Worm (Caenorhabditis elegans): ENCODE data around the gene CC8.2.

Gene CC8.2

DNA sequence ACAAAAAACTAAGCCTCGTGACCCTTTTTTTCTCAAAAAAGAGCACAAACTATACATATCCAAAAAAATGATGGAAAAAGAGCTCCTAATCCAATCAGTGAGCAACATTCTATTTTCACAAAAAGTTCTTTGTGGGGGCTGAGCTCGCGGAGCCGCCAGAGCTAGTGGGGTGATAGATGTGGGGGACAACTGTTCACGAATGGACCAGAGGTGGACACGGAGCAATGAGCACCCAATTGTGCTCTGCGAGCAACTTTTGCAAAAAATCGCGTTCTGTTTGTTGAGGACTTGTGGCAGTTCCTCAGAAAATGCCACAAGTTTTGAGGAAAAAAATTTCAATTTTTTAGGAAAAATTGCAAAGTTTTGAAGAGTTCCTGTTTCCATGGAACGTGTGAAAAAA is 6.3 kb upstream of the CC8.2 start:
- TF ChIP-seq mdl-1 (tag; optimal IDR thresholded peaks at IDR 0.05) = no peak
- TF ChIP-seq lin-38 (GFP tag; IDR thresholded peaks at IDR 0.05) = no peak
- TF ChIP-seq ceh-28 (tag; optimal IDR thresholded peaks at IDR 0.05) = no peak
- no peak for TF ChIP-seq pqm-1 (tag; optimal IDR thresholded peaks at IDR 0.05)
- no peak for TF ChIP-seq egl-43 (GFP tag; IDR thresholded peaks at IDR 0.05)
- TF ChIP-seq madf-5 (GFP tag; IDR thresholded peaks at IDR 0.05) = no peak
- TF ChIP-seq lin-39 (tag; optimal IDR thresholded peaks at IDR 0.05) = no peak
- no peak for TF ChIP-seq ceh-44 (GFP tag; IDR thresholded peaks at IDR 0.05)
- no peak for TF ChIP-seq F37D6.2 (tag; optimal IDR thresholded peaks at IDR 0.05)
- TF ChIP-seq Y48G9A.11 (GFP tag; IDR thresholded peaks at IDR 0.05) = no peak
- no peak for TF ChIP-seq fos-1 (tag; optimal IDR thresholded peaks at IDR 0.05)

DNA sequence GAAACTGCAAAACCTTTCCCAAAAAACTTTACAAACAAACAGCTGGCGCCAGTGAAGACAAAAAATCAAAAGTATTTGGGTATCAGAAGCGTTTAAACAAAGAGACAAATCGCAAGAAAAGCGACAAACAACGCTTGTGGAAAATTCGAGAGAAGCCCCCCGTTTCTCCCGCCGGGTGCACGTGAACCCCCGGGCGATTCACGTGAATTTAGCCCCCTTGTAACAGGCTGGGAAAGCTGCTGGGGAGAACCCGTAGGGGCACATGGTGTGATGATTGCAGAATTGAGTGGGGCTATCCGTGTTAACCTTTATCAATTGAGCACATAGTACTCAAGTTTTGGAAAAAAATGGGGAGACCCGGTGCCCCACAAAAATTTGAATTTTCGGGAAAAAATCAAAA is 5.7 kb upstream of the CC8.2 start:
- peak; percentile 98 for TF ChIP-seq mxl-2 (GFP tag; conservative IDR thresholded peaks at IDR 0.05)
- no peak for TF ChIP-seq F49E8.2 (tag; optimal IDR thresholded peaks at IDR 0.05; ENCODE audit: borderline replicate concordance)
- TF ChIP-seq pqm-1 (tag; optimal IDR thresholded peaks at IDR 0.05) = no peak
- TF ChIP-seq spr-1 (tag; optimal IDR thresholded peaks at IDR 0.05) = no peak
- TF ChIP-seq ztf-11 (tag; optimal IDR thresholded peaks at IDR 0.05) = no peak
- TF ChIP-seq vab-7 (GFP tag; IDR thresholded peaks at IDR 0.05) = no peak
- TF ChIP-seq F37D6.2 (tag; optimal IDR thresholded peaks at IDR 0.05) = no peak
- TF ChIP-seq hif-1 (tag; optimal IDR thresholded peaks at IDR 0.05) = peak in 1 of 2 experiments; percentile 55
- no peak for TF ChIP-seq nhr-77 (tag; optimal IDR thresholded peaks at IDR 0.05)
- TF ChIP-seq Y105C5A.15 (GFP tag; IDR thresholded peaks at IDR 0.05) = no peak
- peak; percentile 80 for TF ChIP-seq dmd-6 (GFP tag; IDR thresholded peaks at IDR 0.05)
- no peak for TF ChIP-seq fos-1 (tag; optimal IDR thresholded peaks at IDR 0.05)
- 0 out of 2 replicates have a peak, but pooled peaks have one; percentile 53 for TF ChIP-seq zfp-3 (GFP tag; conservative IDR thresholded peaks at IDR 0.05)
- peak in 1 of 2 experiments; percentile 69 for TF ChIP-seq unc-62 (GFP tag; optimal IDR thresholded peaks at IDR 0.05 in 1 of 2)
- TF ChIP-seq unc-62 (tag; optimal IDR thresholded peaks at IDR 0.05) = no peak
- TF ChIP-seq nhr-28 (tag; optimal IDR thresholded peaks at IDR 0.05) = peak; percentile 53
- TF ChIP-seq nhr-102 (tag; optimal IDR thresholded peaks at IDR 0.05) = no peak
- no peak for TF ChIP-seq ZK546.5 (tag; optimal IDR thresholded peaks at IDR 0.05)
- TF ChIP-seq lin-13 (GFP tag; optimal IDR thresholded peaks at IDR 0.05) = no peak
- TF ChIP-seq nhr-25 (tag; optimal IDR thresholded peaks at IDR 0.05; ENCODE audit: borderline replicate concordance, insufficient read depth) = peak; percentile 53
- TF ChIP-seq tag-97 (GFP tag; IDR thresholded peaks at IDR 0.05) = no peak
- no peak for TF ChIP-seq Y48G9A.11 (GFP tag; IDR thresholded peaks at IDR 0.05)
- TF ChIP-seq pha-4 (GFP tag; IDR thresholded peaks at IDR 0.05) = peak; percentile 39; the same call in 1 of the 2 replicates
- no peak for TF ChIP-seq pha-4 (tag; optimal IDR thresholded peaks at IDR 0.05)
- TF ChIP-seq mdl-1 (tag; optimal IDR thresholded peaks at IDR 0.05) = peak; percentile 73 to 79
- TF ChIP-seq unc-130 (GFP tag; optimal IDR thresholded peaks at IDR 0.05) = no peak
- TF ChIP-seq ceh-44 (GFP tag; IDR thresholded peaks at IDR 0.05) = no peak
- no peak for TF ChIP-seq F26F4.8 (GFP tag; conservative IDR thresholded peaks at IDR 0.05)
- TF ChIP-seq saeg-2 (GFP tag; IDR thresholded peaks at IDR 0.05) = peak; percentile 68; the same call in 1 of the 2 replicates
- peak; percentile 75 for TF ChIP-seq mxl-3 (GFP tag; optimal IDR thresholded peaks at IDR 0.05)
- TF ChIP-seq lin-29 (GFP tag; IDR thresholded peaks at IDR 0.05) = no peak
- no peak for TF ChIP-seq jun-1 (tag; optimal IDR thresholded peaks at IDR 0.05)
- TF ChIP-seq aly-2 (tag; optimal IDR thresholded peaks at IDR 0.05) = no peak
- TF ChIP-seq nhr-237 (tag; optimal IDR thresholded peaks at IDR 0.05) = no peak
- no peak for TF ChIP-seq madf-5 (GFP tag; IDR thresholded peaks at IDR 0.05)
- no peak for TF ChIP-seq zip-11 (GFP tag; IDR thresholded peaks at IDR 0.05)
- TF ChIP-seq spr-3 (GFP tag; optimal IDR thresholded peaks at IDR 0.05) = no peak
- no peak for TF ChIP-seq nhr-10 (tag; optimal IDR thresholded peaks at IDR 0.05)
- no peak for TF ChIP-seq nhr-41 (GFP tag; IDR thresholded peaks at IDR 0.05)
- 0 out of 2 replicates have a peak, but pooled peaks have one; percentile 20 for TF ChIP-seq hmg-1.1 (GFP tag; IDR thresholded peaks at IDR 0.05)
- no peak for TF ChIP-seq snpc-1.2 (GFP tag; IDR thresholded peaks at IDR 0.05)
- TF ChIP-seq lin-38 (GFP tag; IDR thresholded peaks at IDR 0.05) = peak; percentile 45; the same call in 1 of the 2 replicates
- TF ChIP-seq T20F7.1 (GFP tag; optimal IDR thresholded peaks at IDR 0.05) = no peak
- no peak for TF ChIP-seq nhr-6 (tag; optimal IDR thresholded peaks at IDR 0.05)
- TF ChIP-seq Y5F2A.4 (GFP tag; optimal IDR thresholded peaks at IDR 0.05) = no peak
- TF ChIP-seq unc-39 (tag; optimal IDR thresholded peaks at IDR 0.05) = no peak
